Worm (Caenorhabditis elegans) whole organism, young adult: ENCODE measurements around the gene C56G2.15.

Experiments used
- B0019.2 ChIP-seq: fragments of 200-800 bp; sonication (Bioruptor generic); conservative IDR thresholded peaks from 2 replicates; pipeline ENCODE4 v1.3.6; 2022; ENCODE audit warnings: missing genetic modification reagents, missing genetic modification characterization, missing compliant biosample characterization
- B0035.1 ChIP-seq: sonication (generic microtip); optimal IDR thresholded peaks from 2 replicates; lab custom pipeline; 2016; ENCODE audit warnings: missing genetic modification characterization, mild to moderate bottlenecking, missing compliant biosample characterization, missing genotype, missing genetic modification reagents
- C06A6.2 ChIP-seq: fragments of 200-800 bp; sonication (Bioruptor generic); conservative IDR thresholded peaks from 2 replicates; pipeline ENCODE4 v1.3.6; 2022; ENCODE audit warnings: missing genetic modification characterization, missing compliant biosample characterization
- C17E4.6 ChIP-seq: fragments of 200-800 bp; sonication (Bioruptor generic); IDR thresholded peaks from 2 replicates; pipeline ENCODE4 v1.3.6; 2022; ENCODE audit warnings: missing genetic modification reagents, missing genetic modification characterization, missing compliant biosample characterization
- D2030.7 ChIP-seq: fragments of 200-800 bp; sonication (Bioruptor generic); IDR thresholded peaks from 2 replicates; pipeline ENCODE4 v1.3.6; 2022; ENCODE audit warnings: missing genetic modification reagents, missing genetic modification characterization, missing compliant biosample characterization
- F10E7.11 ChIP-seq: sonication (generic microtip); optimal IDR thresholded peaks from 2 replicates; lab custom pipeline; 2017; ENCODE audit warnings: mild to moderate bottlenecking, missing genetic modification characterization, moderate library complexity, missing compliant biosample characterization
- F49E8.2 ChIP-seq: sonication (generic microtip); optimal IDR thresholded peaks from 3 replicates; lab custom pipeline; 2017; ENCODE audit warnings: missing genetic modification characterization, mild to moderate bottlenecking, missing compliant biosample characterization, antibody characterized with exemption, moderate library complexity; ENCODE audit not compliant: insufficient read depth
- F57C9.4 ChIP-seq: sonication (generic microtip); optimal IDR thresholded peaks from 2 replicates; lab custom pipeline; 2017; ENCODE audit warnings: mild to moderate bottlenecking, missing genetic modification characterization, missing compliant biosample characterization
- T07F8.4 ChIP-seq: sonication (generic microtip); optimal IDR thresholded peaks from 2 replicates; lab custom pipeline; 2016; ENCODE audit warnings: mild to moderate bottlenecking, missing genetic modification characterization, moderate library complexity, missing compliant biosample characterization
- T26A5.8 ChIP-seq: sonication (generic microtip); optimal IDR thresholded peaks from 2 replicates; lab custom pipeline; 2016; ENCODE audit warnings: missing genetic modification characterization, missing compliant biosample characterization
- Y53G8AR.9 ChIP-seq: fragments of 200-800 bp; sonication (Bioruptor generic); conservative IDR thresholded peaks from 2 replicates; pipeline ENCODE4 v1.3.6; 2022; ENCODE audit warnings: missing genetic modification reagents, missing genetic modification characterization, missing compliant biosample characterization
- Y95B8A.8 ChIP-seq: fragments of 200-800 bp; sonication (Bioruptor generic); IDR thresholded peaks from 2 replicates; pipeline ENCODE4 v1.3.6; 2022; ENCODE audit warnings: missing genetic modification reagents, missing genetic modification characterization, missing compliant biosample characterization
- aptf-2 ChIP-seq: fragments of 200-800 bp; sonication (Bioruptor generic); conservative IDR thresholded peaks from 2 replicates; pipeline ENCODE4 v1.3.6; 2022; ENCODE audit warnings: missing genetic modification reagents, missing genetic modification characterization, missing compliant biosample characterization
- aptf-3 ChIP-seq: fragments of 200-800 bp; sonication (Bioruptor generic); IDR thresholded peaks from 2 replicates; pipeline ENCODE4 v1.3.6; 2022; ENCODE audit warnings: missing genetic modification characterization, missing compliant biosample characterization
- athp-1 ChIP-seq: sonication (generic microtip); optimal IDR thresholded peaks from 2 replicates; lab custom pipeline; 2017; ENCODE audit warnings: mild to moderate bottlenecking, missing genetic modification characterization, missing compliant biosample characterization
- attf-5 ChIP-seq: fragments of 200-800 bp; sonication (Bioruptor generic); optimal IDR thresholded peaks from 2 replicates; lab custom pipeline; 2018; ENCODE audit warnings: mild to moderate bottlenecking, missing genetic modification characterization, missing compliant biosample characterization
- bed-1 ChIP-seq: fragments of 200-800 bp; sonication (Bioruptor generic); IDR thresholded peaks from 2 replicates; pipeline ENCODE4 v1.3.6; 2022; ENCODE audit warnings: missing genetic modification reagents, missing genetic modification characterization, missing compliant biosample characterization
- cebp-1 ChIP-seq, 2 experiments: fragments of 200-800 bp in 1 of 2; sonication (Bioruptor generic) in 1 of 2; sonication (generic microtip) in 1 of 2; IDR thresholded peaks in 1 of 2; optimal IDR thresholded peaks in 1 of 2; 2 replicates each; pipeline versions ENCODE4 v1.3.6 to Lab custom; 2017 to 2022; ENCODE audit warnings: missing compliant biosample characterization in 2 of 2, missing genetic modification characterization in 2 of 2, mild to moderate bottlenecking in 1 of 2, missing genetic modification reagents in 1 of 2, moderate library complexity in 1 of 2
- ceh-100 ChIP-seq: fragments of 200-800 bp; sonication (Bioruptor generic); IDR thresholded peaks from 2 replicates; pipeline ENCODE4 v1.3.6; 2022; ENCODE audit warnings: missing genetic modification reagents, missing genetic modification characterization, missing compliant biosample characterization
- ceh-27 ChIP-seq: fragments of 200-800 bp; sonication (Bioruptor generic); optimal IDR thresholded peaks from 2 replicates; lab custom pipeline; 2018; ENCODE audit warnings: mild to moderate bottlenecking, missing genetic modification characterization, moderate library complexity, missing compliant biosample characterization
- ceh-91 ChIP-seq: fragments of 200-800 bp; sonication (Bioruptor generic); IDR thresholded peaks from 2 replicates; pipeline ENCODE4 v1.3.6; 2022; ENCODE audit warnings: missing genetic modification reagents, missing genetic modification characterization, missing compliant biosample characterization
- dox-1 ChIP-seq: fragments of 200-800 bp; sonication (Bioruptor generic); IDR thresholded peaks from 2 replicates; pipeline ENCODE4 v1.3.6; 2022; ENCODE audit warnings: missing genetic modification reagents, missing genetic modification characterization, missing compliant biosample characterization
- efl-1 ChIP-seq: fragments of 150-350 bp; optimal IDR thresholded peaks from 2 replicates; lab custom pipeline; 2014; ENCODE audit warnings: missing biosample characterization, missing genetic modification reagents, missing genetic modification characterization
- egl-18 ChIP-seq: fragments of 200-800 bp; sonication (Bioruptor generic); IDR thresholded peaks from 2 replicates; pipeline ENCODE4 v1.3.6; 2022; ENCODE audit warnings: missing genetic modification reagents, missing genetic modification characterization, missing compliant biosample characterization
- hlh-26 ChIP-seq: fragments of 200-800 bp; sonication (Bioruptor generic); conservative IDR thresholded peaks from 2 replicates; pipeline ENCODE4 v1.3.6; 2022; ENCODE audit warnings: missing genetic modification reagents, missing genetic modification characterization, missing compliant biosample characterization
- hmg-1.2 ChIP-seq: fragments of 200-800 bp; sonication (Bioruptor generic); IDR thresholded peaks from 2 replicates; pipeline ENCODE4 v1.3.6; 2022; ENCODE audit warnings: missing genetic modification reagents, missing genetic modification characterization, missing compliant biosample characterization
- let-526 ChIP-seq: fragments of 200-800 bp; sonication (Bioruptor generic); IDR thresholded peaks from 2 replicates; pipeline ENCODE4 v1.3.6; 2022; ENCODE audit warnings: missing genetic modification reagents, missing genetic modification characterization, missing compliant biosample characterization
- lin-40 ChIP-seq: sonication (generic microtip); optimal IDR thresholded peaks from 2 replicates; lab custom pipeline; 2016; ENCODE audit warnings: missing genetic modification characterization, mild to moderate bottlenecking, missing compliant biosample characterization, missing genotype, missing genetic modification reagents
- lin-54 ChIP-seq: fragments of 200-800 bp; sonication (Bioruptor generic); optimal IDR thresholded peaks from 2 replicates; lab custom pipeline; 2018; ENCODE audit warnings: mild to moderate bottlenecking, missing genetic modification characterization, missing compliant biosample characterization
- lir-1 ChIP-seq: fragments of 200-800 bp; sonication (Bioruptor generic); conservative IDR thresholded peaks from 2 replicates; pipeline ENCODE4 v1.3.6; 2022; ENCODE audit warnings: missing genetic modification reagents, missing genetic modification characterization, missing compliant biosample characterization
- lsl-1 ChIP-seq: fragments of 200-800 bp; sonication (Bioruptor generic); optimal IDR thresholded peaks from 2 replicates; lab custom pipeline; 2018; ENCODE audit warnings: mild to moderate bottlenecking, missing genetic modification characterization, moderate library complexity, missing compliant biosample characterization
- madf-6 ChIP-seq: fragments of 200-800 bp; sonication (Bioruptor generic); IDR thresholded peaks from 2 replicates; pipeline ENCODE4 v1.3.6; 2022; ENCODE audit warnings: missing genetic modification reagents, missing genetic modification characterization, missing compliant biosample characterization
- mcd-1 ChIP-seq: fragments of 200-800 bp; sonication (Bioruptor generic); IDR thresholded peaks from 2 replicates; pipeline ENCODE4 v1.3.6; 2022; ENCODE audit warnings: missing genetic modification reagents, missing genetic modification characterization, missing compliant biosample characterization
- mes-4 ChIP-seq: sonication (generic microtip); optimal IDR thresholded peaks from 2 replicates; lab custom pipeline; 2016; ENCODE audit warnings: missing genotype, missing genetic modification characterization, missing compliant biosample characterization
- nfya-1 ChIP-seq: sonication (generic microtip); optimal IDR thresholded peaks from 2 replicates; lab custom pipeline; 2017; ENCODE audit warnings: antibody characterized with exemption, missing compliant biosample characterization, missing genetic modification characterization, borderline replicate concordance; ENCODE audit not compliant: insufficient read depth
- nfyb-1 ChIP-seq: fragments of 200-800 bp; sonication (Bioruptor generic); IDR thresholded peaks from 2 replicates; pipeline ENCODE4 v1.3.6; 2022; ENCODE audit warnings: missing genetic modification reagents, missing genetic modification characterization, missing compliant biosample characterization
- nhr-179 ChIP-seq: sonication (generic microtip); optimal IDR thresholded peaks from 2 replicates; lab custom pipeline; 2016; ENCODE audit warnings: mild to moderate bottlenecking, missing genetic modification characterization, missing compliant biosample characterization
- nhr-27 ChIP-seq: fragments of 200-800 bp; sonication (Bioruptor generic); optimal IDR thresholded peaks from 2 replicates; lab custom pipeline; 2018; ENCODE audit warnings: mild to moderate bottlenecking, missing genetic modification characterization, moderate library complexity, missing compliant biosample characterization
- rcor-1 ChIP-seq: fragments of 200-800 bp; sonication (Bioruptor generic); IDR thresholded peaks from 2 replicates; pipeline ENCODE4 v1.3.6; 2022; ENCODE audit warnings: missing genetic modification reagents, missing genetic modification characterization, missing compliant biosample characterization
- repo-1 ChIP-seq: sonication (generic microtip); optimal IDR thresholded peaks from 2 replicates; lab custom pipeline; 2017; ENCODE audit warnings: mild to moderate bottlenecking, missing genetic modification characterization, missing compliant biosample characterization
- snpc-1.3 ChIP-seq: sonication (generic microtip); optimal IDR thresholded peaks from 2 replicates; lab custom pipeline; 2017; ENCODE audit warnings: missing genetic modification characterization, mild to moderate bottlenecking, missing compliant biosample characterization, antibody characterized with exemption, moderate library complexity, missing genotype, missing genetic modification reagents; ENCODE audit not compliant: insufficient read depth
- tbp1 ChIP-seq: fragments of 200-800 bp; sonication (Bioruptor generic); optimal IDR thresholded peaks from 2 replicates; lab custom pipeline; 2018; ENCODE audit warnings: mild to moderate bottlenecking, missing genetic modification characterization, missing compliant biosample characterization
- tlf-1 ChIP-seq: fragments of 200-800 bp; sonication (Bioruptor generic); optimal IDR thresholded peaks from 2 replicates; lab custom pipeline; 2018; ENCODE audit warnings: mild to moderate bottlenecking, missing genetic modification characterization, missing compliant biosample characterization
- zfh-2 ChIP-seq: fragments of 200-800 bp; sonication (Bioruptor generic); conservative IDR thresholded peaks from 2 replicates; pipeline ENCODE4 v1.3.6; 2022; ENCODE audit warnings: missing genetic modification reagents, missing genetic modification characterization, missing compliant biosample characterization
- zim-3 ChIP-seq: sonication (generic microtip); optimal IDR thresholded peaks from 2 replicates; lab custom pipeline; 2017; ENCODE audit warnings: mild to moderate bottlenecking, missing genetic modification characterization, moderate library complexity, missing compliant biosample characterization
- ztf-18 ChIP-seq: sonication (generic microtip); optimal IDR thresholded peaks from 2 replicates; lab custom pipeline; 2016; ENCODE audit warnings: missing genotype, mild to moderate bottlenecking, missing genetic modification characterization, missing compliant biosample characterization
- ztf-28 ChIP-seq: fragments of 200-800 bp; sonication (Bioruptor generic); IDR thresholded peaks from 2 replicates; pipeline ENCODE4 v1.3.6; 2022; ENCODE audit warnings: missing genetic modification reagents, missing genetic modification characterization, missing compliant biosample characterization

Gene C56G2.15

ce11 chrIII:6379129-6379528 lies 11.4 kb upstream of the C56G2.15 start, which contains the start of gene C16A3.6:
Gene C16A3.6 (plus strand): TSS chrIII:6379212.
- no peak for TF ChIP-seq F57C9.4 (tag; lab: Kevin White, UChicago)
- peak; percentile 13 for TF ChIP-seq snpc-1.3 (tag; lab: Kevin White, UChicago)
- TF ChIP-seq lir-1, result no peak
- TF ChIP-seq Y53G8AR.9, result no peak
- no peak for TF ChIP-seq hlh-26 (GFP tag; lab: Robert Waterston, UW)
- TF ChIP-seq B0035.1 (tag; lab: Kevin White, UChicago), result no peak
- no peak for TF ChIP-seq ceh-27 (GFP tag; lab: Kevin White, UChicago)
- TF ChIP-seq ceh-91 (GFP tag; lab: Robert Waterston, UW), result no peak
- TF ChIP-seq nfya-1 (tag; lab: Kevin White, UChicago), result no peak
- peak; percentile 39 for TF ChIP-seq efl-1 (GFP tag; lab: Kevin White, UChicago)
- TF ChIP-seq ceh-100 (GFP tag; lab: Robert Waterston, UW), result no peak
- TF ChIP-seq zim-3 (tag; lab: Kevin White, UChicago), result no peak
- TF ChIP-seq bed-1, result no peak
- 0 out of 2 replicates have a peak, but pooled peaks have one; percentile 19 for TF ChIP-seq D2030.7
- TF ChIP-seq lin-54 (GFP tag; lab: Kevin White, UChicago), result no peak
- TF ChIP-seq repo-1 (tag; lab: Kevin White, UChicago), result peak; percentile 27
- no peak for TF ChIP-seq mcd-1 (GFP tag; lab: Robert Waterston, UW)
- TF ChIP-seq hmg-1.2 (GFP tag; lab: Robert Waterston, UW), result no peak
- TF ChIP-seq madf-6 (GFP tag; lab: Robert Waterston, UW), result no peak
- TF ChIP-seq C17E4.6 (GFP tag; lab: Robert Waterston, UW), result no peak
- TF ChIP-seq B0019.2 (GFP tag; lab: Robert Waterston, UW), result no peak
- no peak for TF ChIP-seq cebp-1 (GFP tag; IDR thresholded peaks at IDR 0.05; lab: Robert Waterston, UW)
- peak; percentile 72 for TF ChIP-seq cebp-1 (tag; optimal IDR thresholded peaks at IDR 0.05; lab: Kevin White, UChicago)
- no peak for TF ChIP-seq ztf-28 (GFP tag; lab: Robert Waterston, UW)
- TF ChIP-seq lsl-1, result peak; percentile 25
- no peak for TF ChIP-seq C06A6.2 (GFP tag; lab: Robert Waterston, UW)
- TF ChIP-seq F10E7.11 (tag; lab: Kevin White, UChicago), result no peak
- 0 out of 2 replicates have a peak, but pooled peaks have one; percentile 19 for TF ChIP-seq Y95B8A.8
- no peak for TF ChIP-seq let-526 (GFP tag; lab: Robert Waterston, UW)
- TF ChIP-seq rcor-1 (GFP tag; lab: Robert Waterston, UW), result 0 out of 2 replicates have a peak, but pooled peaks have one; percentile 17
- TF ChIP-seq tbp1, result peak; percentile 15
- peak; percentile 4 for TF ChIP-seq lin-40 (tag; lab: Kevin White, UChicago)

- TF ChIP-seq nhr-27 (no peak), aptf-2 (GFP tag; lab: Robert Waterston, UW) (no peak), dox-1 (GFP tag; lab: Robert Waterston, UW) (0 out of 2 replicates have a peak, but pooled peaks have one; percentile 8), tbp1 (peak; percentile 46), mes-4 (tag; lab: Kevin White, UChicago) (no peak), tlf-1 (GFP tag; lab: Kevin White, UChicago) (peak; percentile 16), mcd-1 (GFP tag; lab: Robert Waterston, UW) (peak; percentile 40; the same call in 1 of the 2 replicates), T07F8.4 (no peak), hmg-1.2 (GFP tag; lab: Robert Waterston, UW) (peak; percentile 42; the same call in 1 of the 2 replicates), lir-1 (no peak), nhr-179 (tag; lab: Kevin White, UChicago) (no peak), aptf-3 (GFP tag; lab: Robert Waterston, UW) (no peak), attf-5 (GFP tag; lab: Kevin White, UChicago) (peak; percentile 74), ztf-18 (tag; lab: Kevin White, UChicago) (peak; percentile 24), F49E8.2 (tag; lab: Kevin White, UChicago) (peak; percentile 44), nfyb-1 (GFP tag; lab: Robert Waterston, UW) (peak; percentile 69; the same call in 1 of the 2 replicates), zfh-2 (GFP tag; lab: Robert Waterston, UW) (no peak), let-526 (GFP tag; lab: Robert Waterston, UW) (no peak), egl-18 (GFP tag; lab: Robert Waterston, UW) (no peak), T26A5.8 (no peak), athp-1 (tag; lab: Kevin White, UChicago) (no peak)
These were observed 7.3 kb upstream of the C56G2.15 start, which contains the start of the genes rps-13 and nfx-1 for ce11 chrIII:6374947-6375415. Gene rps-13 (minus strand): TSS chrIII:6374997. Gene nfx-1 (plus strand): TSS chrIII:6375379.
